Worm (Caenorhabditis elegans): ENCODE data around the gene glb-14.

Gene glb-14

ce11 chrV:15563985-15564384, 19.2 kb upstream of the glb-14 start (continued):
- TF ChIP-seq elt-3 (tag; optimal IDR thresholded peaks at IDR 0.05) (peak in 4 of 6 experiments; percentile 48 to 90 (median 60)), dsc-1 (tag; optimal IDR thresholded peaks at IDR 0.05) (no peak), ama-1 (optimal IDR thresholded peaks at IDR 0.05) (no peak), nhr-20 (tag; optimal IDR thresholded peaks at IDR 0.05) (peak; percentile 93), sox-4 (tag; optimal IDR thresholded peaks at IDR 0.05) (no peak), hlh-17 (GFP tag; optimal IDR thresholded peaks at IDR 0.05; ENCODE audit: borderline replicate concordance) (no peak), lin-13 (GFP tag; optimal IDR thresholded peaks at IDR 0.05) (no peak)

DNA sequence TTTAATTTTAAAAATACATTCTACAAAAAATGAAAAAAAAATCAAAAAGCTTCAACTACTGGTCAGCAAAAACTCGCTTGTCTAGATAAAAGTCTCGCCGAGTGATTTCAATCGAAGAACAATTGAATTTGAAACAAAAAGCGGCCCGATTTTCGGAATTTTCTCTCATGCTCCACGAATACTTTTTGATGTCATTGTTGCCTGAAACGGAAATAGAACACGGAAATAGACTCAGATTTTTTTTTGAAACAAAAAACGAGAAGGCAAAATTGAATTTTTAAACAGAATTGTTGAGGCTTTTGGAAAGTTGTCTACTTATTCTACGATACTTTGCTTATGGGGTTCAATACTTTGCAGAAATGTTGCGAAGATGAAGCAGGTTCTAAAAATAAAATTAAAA, 18.7 kb upstream of the glb-14 start:
- no peak for TF ChIP-seq aly-2 (tag; optimal IDR thresholded peaks at IDR 0.05)
- peak; percentile 81 for TF ChIP-seq fkh-10 (GFP tag; optimal IDR thresholded peaks at IDR 0.05)

DNA sequence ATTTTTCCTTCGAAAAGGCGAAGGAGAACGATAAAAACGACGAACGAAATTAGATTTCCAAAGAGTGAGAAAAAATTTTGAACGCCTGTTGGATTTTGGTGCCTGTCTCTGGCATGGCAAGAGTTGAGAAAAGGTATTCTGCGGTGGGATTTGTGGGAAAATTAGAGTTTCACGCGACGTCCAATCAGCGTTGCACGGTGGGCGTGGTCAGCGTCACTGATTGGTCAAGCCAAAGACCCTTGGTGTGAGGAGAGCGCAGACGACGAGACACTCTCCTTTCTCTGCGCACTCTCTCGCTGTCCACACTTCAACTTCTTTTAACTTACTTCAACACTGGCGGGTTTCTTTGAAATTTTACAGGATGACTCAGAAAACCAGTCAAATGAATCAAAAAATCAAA, 17.7 kb upstream of the glb-14 start:
- TF ChIP-seq alr-1 (tag; optimal IDR thresholded peaks at IDR 0.05; ENCODE audit: borderline replicate concordance), result no peak

- TF ChIP-seq unc-30 (tag; optimal IDR thresholded peaks at IDR 0.05), result no peak
- TF ChIP-seq efl-1 (optimal IDR thresholded peaks at IDR 0.05), result no peak
- TF ChIP-seq efl-1 (GFP tag; optimal IDR thresholded peaks at IDR 0.05 in 1 of 2), result peak in 1 of 2 experiments; percentile 51
Observed at ce11 chrV:15559729-15560128, 14.9 kb upstream of the glb-14 start.

DNA sequence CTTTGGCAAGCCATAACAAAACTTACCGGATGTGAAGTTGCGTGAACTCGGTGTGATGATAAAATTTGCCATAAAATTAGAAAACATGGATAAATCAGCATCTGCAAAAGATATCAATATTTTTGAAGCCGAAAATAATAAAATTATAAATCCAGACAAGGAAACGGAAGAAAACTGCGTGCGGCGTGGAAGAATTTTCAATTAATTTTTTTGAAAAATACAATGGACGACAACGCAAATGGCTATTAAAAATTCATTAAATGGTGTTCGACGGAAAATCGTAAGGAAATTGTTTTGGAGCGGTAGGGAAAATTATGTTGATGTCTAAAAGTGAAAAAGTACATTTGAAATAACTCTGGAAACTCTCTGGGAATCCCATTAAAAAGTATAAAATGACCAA, 14.3 kb upstream of the glb-14 start, which contains the start of gene acr-18:
Gene acr-18, minus strand, starts transcription at position 101 of the 400 bp plus-strand sequence.
- TF ChIP-seq efl-1 (optimal IDR thresholded peaks at IDR 0.05) (no peak), efl-1 (GFP tag; optimal IDR thresholded peaks at IDR 0.05 in 1 of 2) (peak in 1 of 2 experiments; percentile 33), ceh-82 (tag; optimal IDR thresholded peaks at IDR 0.05) (no peak)

DNA sequence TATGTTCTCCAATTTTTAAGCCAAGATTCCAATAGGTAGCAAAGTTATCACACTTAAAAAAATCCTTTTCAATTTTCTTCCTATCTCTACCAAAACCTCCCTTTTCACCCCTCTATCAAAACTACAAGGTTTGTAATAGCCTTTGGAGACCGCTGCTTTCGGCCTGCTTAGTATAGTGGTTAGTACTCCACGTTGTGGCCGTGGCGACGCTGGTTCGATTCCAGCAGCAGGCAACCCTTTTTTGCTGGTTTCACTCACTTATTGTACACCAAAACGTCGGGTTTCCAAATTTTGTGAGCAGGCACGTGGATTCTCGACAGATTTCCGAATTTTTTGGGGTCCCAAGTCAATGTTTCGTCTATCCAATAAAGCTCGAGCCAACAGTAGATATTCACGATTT, 9.1 kb upstream of the glb-14 start:
- TF ChIP-seq tbx-2 (tag; optimal IDR thresholded peaks at IDR 0.05), result no peak
- TF ChIP-seq ceh-63 (GFP tag; optimal IDR thresholded peaks at IDR 0.05), result no peak
- peak in 2 of 3 experiments; percentile 27 to 32 for TF ChIP-seq dpl-1 (GFP tag; optimal IDR thresholded peaks at IDR 0.05)
- TF ChIP-seq efl-3 (GFP tag; optimal IDR thresholded peaks at IDR 0.05), result no peak
- TF ChIP-seq nhr-28 (tag; optimal IDR thresholded peaks at IDR 0.05), result no peak
- peak; percentile 32 for TF ChIP-seq skn-1 (tag; optimal IDR thresholded peaks at IDR 0.05)
- TF ChIP-seq nhr-47 (tag; optimal IDR thresholded peaks at IDR 0.05), result peak; percentile 44
- no peak for TF ChIP-seq unc-30 (tag; optimal IDR thresholded peaks at IDR 0.05)
- TF ChIP-seq nhr-84 (tag; optimal IDR thresholded peaks at IDR 0.05), result no peak
- no peak for TF ChIP-seq zag-1 (tag; optimal IDR thresholded peaks at IDR 0.05)
- TF ChIP-seq fos-1 (tag; optimal IDR thresholded peaks at IDR 0.05), result no peak
- TF ChIP-seq unc-98 (GFP tag; IDR thresholded peaks at IDR 0.05), result no peak
- TF ChIP-seq isw-1 (GFP tag; IDR thresholded peaks at IDR 0.05), result no peak
- TF ChIP-seq ceh-88 (GFP tag; IDR thresholded peaks at IDR 0.05), result no peak
- TF ChIP-seq Y116A8C.19 (tag; optimal IDR thresholded peaks at IDR 0.05; ENCODE audit: borderline replicate concordance), result no peak
- no peak for TF ChIP-seq nhr-12 (tag; optimal IDR thresholded peaks at IDR 0.05)
- peak in 1 of 2 experiments; percentile 22 for TF ChIP-seq lsy-2 (tag; optimal IDR thresholded peaks at IDR 0.05)
- peak in 1 of 2 experiments; percentile 70 for TF ChIP-seq lin-35 (GFP tag; optimal IDR thresholded peaks at IDR 0.05)
- TF ChIP-seq lir-3 (tag; optimal IDR thresholded peaks at IDR 0.05; ENCODE audit: poor library complexity), result no peak
- no peak for TF ChIP-seq nhr-76 (tag; optimal IDR thresholded peaks at IDR 0.05)
- peak; percentile 30 for TF ChIP-seq nhr-20 (tag; optimal IDR thresholded peaks at IDR 0.05)
- TF ChIP-seq F16B12.6 (tag; optimal IDR thresholded peaks at IDR 0.05), result no peak
- no peak for TF ChIP-seq mab-9 (GFP tag; IDR thresholded peaks at IDR 0.05)
- no peak for TF ChIP-seq lin-39 (tag; optimal IDR thresholded peaks at IDR 0.05)
- TF ChIP-seq nhr-71 (tag; optimal IDR thresholded peaks at IDR 0.05), result peak; percentile 24
- no peak for TF ChIP-seq unc-86 (tag; optimal IDR thresholded peaks at IDR 0.05)
- TF ChIP-seq pag-3 (tag; optimal IDR thresholded peaks at IDR 0.05; ENCODE audit: borderline replicate concordance, insufficient read depth), result no peak
- no peak for TF ChIP-seq aly-2 (tag; optimal IDR thresholded peaks at IDR 0.05)
- TF ChIP-seq blmp-1 (tag; optimal IDR thresholded peaks at IDR 0.05), result no peak
- TF ChIP-seq ztf-11 (tag; optimal IDR thresholded peaks at IDR 0.05), result no peak
- TF ChIP-seq tlp-1 (tag; optimal IDR thresholded peaks at IDR 0.05), result no peak
- peak in 1 of 3 experiments; percentile 29 for TF ChIP-seq ceh-82 (tag; optimal IDR thresholded peaks at IDR 0.05)
- TF ChIP-seq swsn-7 (tag; optimal IDR thresholded peaks at IDR 0.05), result no peak

All from whole organism, L1 larva.